Fruit fly (Drosophila melanogaster): ENCODE results near the gene CG6244.

DNA sequence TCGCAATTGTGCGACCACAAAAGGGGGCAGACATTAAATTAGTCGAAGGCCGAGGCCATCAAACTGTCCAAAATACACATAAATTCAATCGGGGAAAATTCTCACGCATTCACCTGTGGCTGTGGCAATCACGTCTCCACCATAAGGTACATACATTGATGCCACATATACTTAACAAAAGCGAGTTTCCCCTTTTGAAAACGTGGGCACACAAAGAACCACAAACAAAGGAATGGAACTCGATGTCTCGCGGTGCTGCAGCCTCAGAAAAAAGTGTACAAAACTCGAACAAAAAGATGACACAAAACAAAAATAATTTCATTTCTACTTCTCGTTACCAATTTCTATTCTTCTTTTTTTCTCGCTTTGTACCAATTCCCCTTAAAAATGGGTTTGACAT is 22.8 kb upstream of the CG6244 start:
- TF ChIP-seq CG8478 (optimal IDR thresholded peaks at IDR 0.05) (no peak), CTCF (optimal IDR thresholded peaks at IDR 0.05) (no peak)

Measured in S2 (cell line).